Fruit fly (Drosophila melanogaster): ENCODE results near the gene CG6813.

The CG6813 gene

dm6 chr3R:11639946-11640588, 13.6 kb upstream of the CG6813 start (continued):
- TF ChIP-seq CG10543 (GFP tag; optimal IDR thresholded peaks at IDR 0.05) (peak; percentile 56), vnd (GFP tag; IDR thresholded peaks at IDR 0.05; ENCODE audit: partially characterized antibody) (no peak), ap (GFP tag; IDR thresholded peaks at IDR 0.05) (no peak)

dm6 chr3R:11637586-11637985, 11.1 kb upstream of the CG6813 start:
- TF ChIP-seq CG17568 (GFP tag; optimal IDR thresholded peaks at IDR 0.05) (no peak), CG17385 (GFP tag; optimal IDR thresholded peaks at IDR 0.05) (no peak), HHEX (GFP tag; optimal IDR thresholded peaks at IDR 0.05) (peak; percentile 12), Fer2 (tag; optimal IDR thresholded peaks at IDR 0.05) (no peak), Hr51 (GFP tag; optimal IDR thresholded peaks at IDR 0.05) (no peak), Adf1 (GFP tag; IDR thresholded peaks at IDR 0.05) (no peak), mam (GFP tag; optimal IDR thresholded peaks at IDR 0.05) (no peak), GATAe (GFP tag; conservative IDR thresholded peaks at IDR 0.05) (peak; percentile 35; the same call in 1 of the 2 replicates), exex (tag; optimal IDR thresholded peaks at IDR 0.05) (peak; percentile 94), sug (tag; optimal IDR thresholded peaks at IDR 0.05) (peak; percentile 7), CG34376 (GFP tag; optimal IDR thresholded peaks at IDR 0.05) (peak; percentile 66)

- no peak for TF ChIP-seq disco-r (GFP tag; optimal IDR thresholded peaks at IDR 0.05)
- TF ChIP-seq sob (GFP tag; IDR thresholded peaks at IDR 0.05) = 0 out of 2 replicates have a peak, but pooled peaks have one; percentile 10
- peak; percentile 49 for TF ChIP-seq CG17186 (GFP tag; optimal IDR thresholded peaks at IDR 0.05)
- TF ChIP-seq Aef1 (GFP tag; IDR thresholded peaks at IDR 0.05) = no peak
- peak; percentile 67 for TF ChIP-seq sna (GFP tag; IDR thresholded peaks at IDR 0.05; ENCODE audit: partially characterized antibody)
- TF ChIP-seq fd3F (GFP tag; optimal IDR thresholded peaks at IDR 0.05) = no peak
- TF ChIP-seq pnt (GFP tag; optimal IDR thresholded peaks at IDR 0.05) = no peak
- no peak for TF ChIP-seq CG8765 (GFP tag; IDR thresholded peaks at IDR 0.05)
- no peak for TF ChIP-seq CG7271 (tag; optimal IDR thresholded peaks at IDR 0.05)
- peak; percentile 83 for TF ChIP-seq gfzf (GFP tag; optimal IDR thresholded peaks at IDR 0.05)
- no peak for TF ChIP-seq Bdp1 (GFP tag; optimal IDR thresholded peaks at IDR 0.05)
- no peak for TF ChIP-seq tin (GFP tag; optimal IDR thresholded peaks at IDR 0.05)
- TF ChIP-seq CG14014 (GFP tag; IDR thresholded peaks at IDR 0.05) = no peak
- TF ChIP-seq org-1 (GFP tag; optimal IDR thresholded peaks at IDR 0.05) = no peak
- no peak for TF ChIP-seq fu2 (GFP tag; optimal IDR thresholded peaks at IDR 0.05)
- TF ChIP-seq Sox100B (GFP tag; optimal IDR thresholded peaks at IDR 0.05) = no peak
- no peak for TF ChIP-seq mld (GFP tag; IDR thresholded peaks at IDR 0.05; ENCODE audit: partially characterized antibody)
- no peak for TF ChIP-seq CG17802 (tag; optimal IDR thresholded peaks at IDR 0.05)
- TF ChIP-seq CG2129 (GFP tag; IDR thresholded peaks at IDR 0.05; ENCODE audit: partially characterized antibody) = no peak
- 0 out of 2 replicates have a peak, but pooled peaks have one; percentile 40 for TF ChIP-seq vvl (GFP tag; IDR thresholded peaks at IDR 0.05)
- peak; percentile 66 for TF ChIP-seq BEAF-32 (GFP tag; optimal IDR thresholded peaks at IDR 0.05)
- TF ChIP-seq onecut (GFP tag; IDR thresholded peaks at IDR 0.05) = no peak
- TF ChIP-seq Hr78 (GFP tag; optimal IDR thresholded peaks at IDR 0.05) = no peak
- no peak for TF ChIP-seq gsb-n (tag; optimal IDR thresholded peaks at IDR 0.05)
- TF ChIP-seq br (optimal IDR thresholded peaks at IDR 0.05) = no peak
- TF ChIP-seq Mad (GFP tag; optimal IDR thresholded peaks at IDR 0.05) = peak; percentile 35
- TF ChIP-seq crc (GFP tag; optimal IDR thresholded peaks at IDR 0.05) = no peak
- no peak for TF ChIP-seq CG9437 (GFP tag; optimal IDR thresholded peaks at IDR 0.05)
- no peak for TF ChIP-seq Xrp1 (GFP tag; IDR thresholded peaks at IDR 0.05)
- TF ChIP-seq ewg (GFP tag; optimal IDR thresholded peaks at IDR 0.05) = no peak
- no peak; the same call in 1 of the 2 replicates for TF ChIP-seq CG9932 (GFP tag; IDR thresholded peaks at IDR 0.05)
- TF ChIP-seq grau (tag; optimal IDR thresholded peaks at IDR 0.05) = no peak
Observed at dm6 chr3R:11628416-11629041, 2.1 kb upstream of the CG6813 start, which contains the start of gene CG14712. Gene CG14712 (plus strand): TSS chr3R:11628759.

All from whole organism, embryonic.